Worm (Caenorhabditis elegans): ENCODE results near the gene nol-9.
"Not testable (repeated sequence)": the region's sequence is repeated elsewhere in the genome, so short reads cannot be mapped to it uniquely, and the experiment has no call there.

Gene nol-9

DNA sequence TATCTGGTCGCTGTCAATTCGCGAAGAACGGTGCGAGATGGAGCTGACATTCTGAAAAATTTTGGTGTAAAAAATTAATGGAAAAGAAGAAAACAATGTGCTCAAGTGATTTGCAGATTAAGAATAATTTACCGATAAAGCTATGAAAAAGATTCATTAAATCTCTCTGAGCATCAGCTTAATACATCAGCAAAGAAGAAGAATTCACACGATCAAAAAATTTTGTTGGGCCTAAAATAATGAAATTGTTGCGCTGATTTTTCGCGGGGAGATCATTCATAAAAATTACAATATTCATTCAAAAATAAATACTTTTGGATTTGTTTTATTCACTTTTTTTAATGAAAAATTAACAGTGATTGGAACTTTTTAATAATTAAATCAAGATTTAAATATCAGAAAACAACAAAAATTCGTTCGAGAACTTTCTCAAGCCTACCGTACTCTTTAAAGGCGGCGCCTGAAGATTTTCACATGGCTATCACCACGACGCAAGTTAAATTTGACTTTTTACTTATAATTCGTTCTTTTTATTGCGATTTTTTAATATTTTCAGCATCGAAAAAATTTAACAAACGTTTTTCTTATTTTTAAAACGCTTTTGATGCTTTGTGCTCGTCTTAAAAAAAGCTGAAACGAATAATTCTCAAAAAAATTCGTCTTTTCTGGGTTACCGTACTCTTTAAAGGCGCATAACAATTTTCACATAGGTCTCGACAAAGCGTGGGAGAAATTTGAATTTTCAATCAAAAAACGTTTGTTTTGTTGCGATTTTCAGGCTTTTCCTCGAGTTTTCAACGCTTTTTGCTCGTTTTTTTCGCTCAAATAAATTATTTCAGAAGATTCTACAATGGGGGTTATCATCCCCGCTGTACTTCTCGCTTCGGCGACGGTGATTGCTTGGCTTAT, 21.6 kb upstream of the nol-9 start, which contains the start of the genes memi-2 and cyp-31A5:
TSS of gene memi-2 (minus strand) at position 51 of the 909 bp plus-strand sequence.
TSS of gene cyp-31A5 (plus strand) at position 834 of the 909 bp plus-strand sequence.
- TF ChIP-seq unc-62 (GFP tag; optimal IDR thresholded peaks at IDR 0.05): no peak

DNA sequence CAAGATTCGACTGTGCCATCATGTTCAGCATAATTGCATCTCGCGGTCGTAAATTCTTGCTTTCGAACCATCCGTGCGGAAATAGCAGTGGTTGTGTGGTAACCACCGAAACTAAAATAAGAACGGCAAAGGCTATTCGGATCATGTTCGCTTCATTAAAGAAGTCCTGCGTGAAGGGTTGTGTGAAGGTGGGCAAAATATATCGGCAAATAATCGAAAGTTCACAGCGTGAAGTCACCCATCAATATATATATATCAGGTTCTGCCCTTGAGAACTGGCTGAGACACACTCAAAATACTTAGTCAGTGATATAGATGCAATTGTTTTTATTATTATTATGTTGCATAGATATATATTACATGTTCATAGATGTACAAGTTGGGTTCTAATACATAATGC, 14.3 kb upstream of the nol-9 start, which contains the start of gene Y62E10A.19:
TSS of gene Y62E10A.19 (minus strand) at position 289 of the 400 bp plus-strand sequence.
- no peak for TF ChIP-seq unc-62 (GFP tag; optimal IDR thresholded peaks at IDR 0.05)

DNA sequence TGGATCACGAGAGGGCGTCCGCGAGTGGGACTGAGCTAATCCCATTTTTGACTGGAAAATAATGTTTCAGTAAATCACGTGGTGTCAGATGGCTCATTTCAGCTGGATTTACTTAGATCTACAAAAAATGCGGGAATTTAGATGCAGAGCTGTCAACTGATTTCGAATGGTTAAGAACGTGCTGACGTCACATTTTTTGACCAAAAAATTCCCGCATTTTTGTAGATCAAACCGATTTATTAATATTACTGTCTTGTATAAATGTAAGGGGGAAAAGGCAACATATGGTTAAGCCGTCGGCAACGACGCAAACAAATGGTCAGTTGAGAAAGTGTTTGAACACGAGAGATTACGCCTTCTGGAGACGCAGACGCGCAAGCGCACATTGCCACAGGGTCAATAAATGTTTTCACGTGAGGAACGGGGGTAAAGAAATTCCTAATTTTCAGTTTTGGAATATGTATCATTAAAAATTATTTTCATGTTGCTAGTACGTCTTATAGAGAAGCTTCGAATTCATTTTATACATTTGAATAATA, 9.4 kb upstream of the nol-9 start, which contains the start of gene gcl-1:
TSS of gene gcl-1 (minus strand) at position 51 of the 539 bp plus-strand sequence.
- no peak for TF ChIP-seq unc-62 (GFP tag; optimal IDR thresholded peaks at IDR 0.05)

DNA sequence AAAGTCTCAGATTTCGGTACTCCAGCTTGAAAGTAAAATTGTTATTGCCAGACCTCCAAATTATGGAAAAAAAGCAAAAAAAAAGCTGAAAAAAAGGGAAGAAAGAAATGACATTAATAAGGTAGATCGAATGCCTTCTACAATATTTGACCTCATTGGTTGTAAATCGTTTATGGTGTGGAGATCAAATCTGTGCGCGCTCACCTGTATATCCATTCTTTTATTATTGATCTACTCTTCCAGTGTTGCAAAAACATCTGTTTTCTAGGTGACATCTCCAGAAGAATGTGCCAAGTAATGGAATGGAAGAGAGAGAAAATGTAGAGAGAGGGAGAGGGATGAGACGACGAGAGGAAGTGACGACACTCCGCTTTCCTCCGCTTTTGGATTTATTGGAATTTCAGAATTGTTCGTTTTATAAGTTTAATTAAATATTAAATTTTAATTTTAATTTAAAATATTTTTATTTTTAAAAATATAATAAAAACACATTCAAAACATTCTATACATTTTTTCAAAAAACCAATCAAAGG, 6.5 kb upstream of the nol-9 start, which contains the start of the genes pik-1 and aptf-2:
TSS of gene pik-1 (plus strand) at position 303 of the 533 bp plus-strand sequence.
TSS of gene aptf-2 (minus strand) at position 313 of the 533 bp plus-strand sequence.
- no peak for TF ChIP-seq unc-62 (GFP tag; optimal IDR thresholded peaks at IDR 0.05)

DNA sequence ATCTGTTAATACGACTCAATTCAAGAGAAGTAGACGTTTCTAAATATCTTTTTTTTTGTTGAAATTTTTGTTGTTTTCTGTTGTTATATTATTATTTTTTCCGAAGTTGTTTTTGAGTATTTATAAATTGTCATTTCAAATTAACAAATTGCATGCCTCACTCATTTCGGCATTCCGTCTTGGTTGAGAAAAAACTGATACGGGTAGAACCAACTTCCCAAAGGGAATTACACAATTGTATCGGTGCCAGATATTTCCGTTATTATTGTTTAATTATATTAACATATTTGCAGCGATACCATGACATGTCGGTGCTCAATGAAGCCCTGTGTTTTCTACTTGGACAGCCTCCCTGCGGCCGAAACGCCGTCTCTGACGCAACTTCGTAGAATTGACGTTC, 6.9 kb downstream of the nol-9 start, which contains the start of gene K09B11.4:
TSS of gene K09B11.4 (plus strand) at position 301 of the 400 bp plus-strand sequence.
- no peak for TF ChIP-seq unc-62 (GFP tag; optimal IDR thresholded peaks at IDR 0.05)

DNA sequence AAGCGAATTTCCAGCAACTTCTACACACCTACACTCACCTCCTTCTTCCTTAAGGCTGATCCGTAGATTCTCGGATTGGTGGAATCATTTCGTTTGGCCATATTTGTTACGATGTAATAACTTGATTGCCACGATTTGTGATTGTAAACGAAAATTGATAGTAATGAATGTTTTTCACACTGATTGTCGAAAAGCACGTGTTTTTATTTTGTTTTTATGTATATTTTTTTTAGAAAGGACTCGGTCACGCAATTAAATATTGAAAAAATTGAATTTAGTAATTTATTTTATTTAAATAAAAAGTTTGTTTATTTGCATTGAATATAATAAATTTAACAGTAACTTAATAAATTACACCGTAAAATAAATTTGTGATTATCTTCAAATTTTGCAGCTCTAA, 11.6 kb downstream of the nol-9 start, which contains the start of gene K09B11.5:
TSS of gene K09B11.5 (minus strand) at position 101 of the 400 bp plus-strand sequence.
- TF ChIP-seq unc-62 (GFP tag; optimal IDR thresholded peaks at IDR 0.05): not testable (repeated sequence)

DNA sequence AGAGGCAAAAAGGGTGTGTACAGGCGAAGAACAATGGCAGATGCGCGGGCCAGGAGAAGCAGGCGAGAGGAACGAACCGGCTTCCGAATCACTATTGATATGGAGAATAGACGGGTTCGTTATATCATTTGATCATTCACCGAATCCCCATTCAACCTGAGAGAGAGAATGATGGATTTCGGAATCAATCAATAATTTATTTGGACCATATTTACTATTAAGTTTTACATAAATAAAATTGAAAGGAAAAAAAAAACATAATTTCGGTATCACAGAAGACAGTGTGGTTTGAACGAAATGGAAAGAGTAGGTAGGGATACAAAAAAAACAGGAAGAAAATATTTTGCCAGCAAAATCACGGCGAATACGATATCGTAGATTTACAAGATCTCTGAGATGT, 23.0 kb downstream of the nol-9 start, which contains the start of gene mam-3:
TSS of gene mam-3 (minus strand) at position 101 of the 400 bp plus-strand sequence.
- TF ChIP-seq unc-62 (GFP tag; optimal IDR thresholded peaks at IDR 0.05): no peak

DNA sequence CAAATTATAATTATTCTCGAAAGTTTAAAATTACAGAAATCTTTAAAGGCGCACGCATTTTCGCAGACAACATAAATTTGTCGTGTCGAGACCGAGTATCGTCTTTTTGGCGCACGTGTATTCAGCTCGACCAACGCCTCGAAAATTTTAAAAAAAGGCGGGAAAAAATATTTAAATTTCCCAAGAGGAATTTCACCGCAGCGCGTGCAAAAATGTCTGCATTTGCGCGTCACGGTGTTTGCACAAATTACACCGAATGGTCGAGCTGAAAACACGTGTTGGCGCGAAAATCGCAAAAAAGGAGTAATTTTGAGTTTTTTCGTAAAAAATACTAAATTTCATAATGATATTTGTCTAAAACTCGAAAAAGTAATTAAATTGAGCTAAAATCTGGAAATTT, 28.4 kb downstream of the nol-9 start:
- no peak for TF ChIP-seq unc-62 (GFP tag; optimal IDR thresholded peaks at IDR 0.05)

DNA sequence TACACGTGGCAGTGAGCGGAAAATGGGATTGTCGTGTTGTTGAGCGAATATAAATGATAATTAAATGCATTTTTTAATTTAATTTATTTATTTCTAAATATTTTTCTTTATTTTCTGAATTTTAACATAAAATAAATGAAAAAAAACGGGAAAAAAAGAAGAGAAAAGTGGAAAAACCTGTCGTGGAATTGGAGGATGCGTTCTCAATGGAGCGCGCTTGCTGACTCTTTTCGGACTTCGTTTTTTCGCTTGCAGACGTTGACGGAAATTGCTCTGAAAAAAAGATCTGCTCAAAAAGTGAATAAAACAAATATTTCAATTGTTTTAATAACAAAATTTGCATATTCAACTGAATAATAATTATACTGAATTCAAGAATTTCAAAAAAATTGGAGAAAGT, 31.2 kb downstream of the nol-9 start:
- no peak for TF ChIP-seq unc-62 (GFP tag; optimal IDR thresholded peaks at IDR 0.05)

DNA sequence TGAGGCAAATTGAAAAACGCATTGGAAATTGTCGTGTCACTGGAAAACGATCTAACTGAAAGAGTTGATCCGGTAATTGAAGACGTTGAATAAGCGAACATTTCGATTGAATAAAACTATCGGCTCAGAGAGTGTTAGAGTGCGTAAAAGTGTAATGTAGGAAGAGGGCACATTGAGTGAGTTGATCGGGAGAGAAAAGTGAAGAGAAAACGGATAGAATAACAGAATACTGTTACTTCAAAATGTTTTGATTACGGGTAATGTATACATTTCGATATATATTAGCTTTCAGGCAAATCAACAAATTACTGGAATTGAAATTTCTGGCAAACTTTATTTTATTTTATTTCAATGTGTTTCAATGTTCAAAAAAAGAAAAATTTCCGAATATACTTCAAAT, 32.4 kb downstream of the nol-9 start, which contains the start of gene uso-1:
TSS of gene uso-1 (minus strand) at position 101 of the 400 bp plus-strand sequence.
- TF ChIP-seq unc-62 (GFP tag; optimal IDR thresholded peaks at IDR 0.05): no peak

DNA sequence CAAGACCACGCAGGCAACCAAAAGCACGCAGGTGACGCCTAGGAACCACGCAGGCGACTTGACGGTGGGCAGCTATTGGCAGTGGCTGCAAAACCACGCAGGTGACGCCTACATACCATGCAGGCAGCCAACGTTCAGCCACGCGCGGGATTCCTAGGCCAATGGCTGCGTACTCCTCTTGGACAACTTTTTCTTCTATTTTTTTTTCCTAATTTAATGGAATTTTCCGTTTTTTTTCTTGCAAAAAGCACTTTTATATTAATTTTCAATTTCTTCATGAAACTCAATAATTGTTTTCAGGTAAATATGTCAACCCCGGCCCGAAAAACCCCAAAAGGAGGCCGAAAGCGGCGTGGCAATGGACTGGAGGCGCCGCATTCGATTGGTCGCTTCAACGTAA, 32.9 kb downstream of the nol-9 start, which contains the start of gene Y38H8A.7:
TSS of gene Y38H8A.7 (plus strand) at position 301 of the 400 bp plus-strand sequence.
- not testable (repeated sequence) for TF ChIP-seq unc-62 (GFP tag; optimal IDR thresholded peaks at IDR 0.05)

DNA sequence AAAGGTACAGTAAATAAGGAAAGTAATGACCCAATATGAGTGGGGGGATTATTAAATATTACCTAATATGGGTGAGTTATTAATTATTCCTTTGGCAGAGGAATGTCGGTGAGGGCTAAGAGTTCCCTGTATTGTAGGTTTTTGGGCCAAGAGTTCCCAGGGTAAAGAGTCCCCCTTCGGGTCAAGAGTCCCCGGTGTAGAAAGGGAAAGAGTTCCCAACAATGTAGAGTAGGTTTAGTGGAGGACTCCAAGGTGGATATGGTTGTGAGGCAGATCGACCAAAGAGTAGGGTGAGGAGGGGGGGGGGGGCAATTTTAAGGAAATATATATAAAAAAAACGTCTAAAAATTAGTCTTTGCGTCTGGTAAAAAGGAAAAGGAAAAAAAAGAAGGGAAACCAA, 34.6 kb downstream of the nol-9 start:
- no peak for TF ChIP-seq unc-62 (GFP tag; optimal IDR thresholded peaks at IDR 0.05)

DNA sequence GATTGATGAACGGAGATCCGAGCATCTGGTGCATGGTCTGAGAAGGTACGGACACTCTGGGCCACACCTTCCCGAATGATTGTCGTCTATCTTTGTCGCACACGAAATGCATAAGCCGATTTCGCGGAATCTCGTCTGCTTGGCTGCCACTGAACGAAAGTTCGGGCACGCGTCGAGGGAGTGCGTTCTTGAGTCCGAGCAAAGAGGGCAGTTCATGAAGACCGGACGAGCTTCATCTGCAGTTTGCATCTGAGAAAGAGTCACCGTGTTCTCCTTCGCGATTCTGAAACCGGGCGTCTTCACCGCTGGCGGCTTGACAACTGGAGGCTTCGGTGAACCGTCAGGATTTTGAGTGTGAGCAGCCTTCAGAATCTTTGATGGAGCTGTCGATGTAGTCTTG, 35.9 kb downstream of the nol-9 start:
- TF ChIP-seq unc-62 (GFP tag; optimal IDR thresholded peaks at IDR 0.05): no peak

DNA sequence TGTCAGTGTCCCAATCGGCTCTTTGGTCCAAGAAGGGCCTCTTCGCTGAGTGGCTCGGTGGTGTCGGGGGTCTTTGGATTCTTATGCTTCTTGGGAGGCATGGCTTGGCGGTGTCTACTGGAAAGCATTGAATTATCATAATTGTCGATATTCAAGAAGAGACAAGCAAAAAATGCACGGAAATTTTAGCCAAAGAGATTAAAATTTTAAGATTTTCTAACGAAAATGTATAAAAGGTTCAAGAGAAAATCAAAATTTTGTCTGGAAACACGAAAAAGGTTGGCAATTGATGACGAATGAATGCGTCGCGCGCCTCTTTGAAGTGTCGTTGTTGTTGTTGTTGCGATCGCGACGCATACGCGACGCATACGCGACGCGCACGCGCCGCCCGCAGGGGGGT, 38.6 kb downstream of the nol-9 start, which contains the start of gene Y38H8A.12:
TSS of gene Y38H8A.12 (minus strand) at position 101 of the 400 bp plus-strand sequence.
- TF ChIP-seq unc-62 (GFP tag; optimal IDR thresholded peaks at IDR 0.05): no peak

DNA sequence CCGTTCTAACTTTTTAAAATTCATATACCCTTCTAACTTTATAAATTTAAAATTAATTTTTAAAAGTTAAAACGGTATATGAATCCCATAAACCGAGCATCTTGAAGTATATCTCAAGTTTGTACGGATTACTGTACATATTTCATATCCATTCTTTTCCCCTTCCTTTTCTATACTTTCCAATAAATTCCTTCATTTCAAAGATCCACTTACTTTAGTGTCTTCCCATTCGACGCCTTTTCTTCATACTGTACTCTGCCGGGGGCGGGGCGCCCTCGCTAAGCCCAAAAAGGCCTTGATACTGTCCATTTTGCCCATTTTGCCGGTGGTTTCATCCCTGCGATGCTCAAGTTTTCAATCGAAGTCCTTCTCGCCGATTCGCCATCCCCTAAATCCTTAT, 43.5 kb downstream of the nol-9 start, which contains the start of gene fezf-1:
TSS of gene fezf-1 (plus strand) at position 301 of the 400 bp plus-strand sequence.
- no peak for TF ChIP-seq unc-62 (GFP tag; optimal IDR thresholded peaks at IDR 0.05)

DNA sequence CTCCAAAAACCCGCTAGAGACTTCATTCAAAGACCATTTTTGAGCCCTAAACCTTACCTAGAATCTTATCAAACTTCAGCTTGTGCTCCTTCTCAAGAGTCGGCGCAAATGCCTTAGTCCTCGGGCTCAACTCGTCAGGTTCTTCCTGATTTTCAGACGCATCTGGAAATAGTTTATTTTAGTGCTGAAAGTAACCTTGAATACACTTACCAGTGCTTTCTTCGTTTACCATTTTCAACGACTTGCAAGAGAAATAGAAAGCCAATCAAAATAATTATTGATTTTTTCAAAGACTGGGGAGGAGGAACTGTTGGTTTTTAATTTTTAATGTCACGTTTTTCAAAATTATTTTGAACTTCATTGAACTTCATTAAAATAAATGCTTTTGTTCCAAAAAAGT, 49.7 kb downstream of the nol-9 start, which contains the start of the genes ttbk-8.1 and Y38H8A.4:
TSS of gene ttbk-8.1 (plus strand) at position 301 of the 400 bp plus-strand sequence.
TSS of gene Y38H8A.4 (minus strand) at position 366 of the 400 bp plus-strand sequence.
- no peak for TF ChIP-seq unc-62 (GFP tag; optimal IDR thresholded peaks at IDR 0.05)

Data from whole organism, dauer.